Fruit fly (Drosophila melanogaster): Measurements from ENCODE around the gene eater.

The eater gene

DNA sequence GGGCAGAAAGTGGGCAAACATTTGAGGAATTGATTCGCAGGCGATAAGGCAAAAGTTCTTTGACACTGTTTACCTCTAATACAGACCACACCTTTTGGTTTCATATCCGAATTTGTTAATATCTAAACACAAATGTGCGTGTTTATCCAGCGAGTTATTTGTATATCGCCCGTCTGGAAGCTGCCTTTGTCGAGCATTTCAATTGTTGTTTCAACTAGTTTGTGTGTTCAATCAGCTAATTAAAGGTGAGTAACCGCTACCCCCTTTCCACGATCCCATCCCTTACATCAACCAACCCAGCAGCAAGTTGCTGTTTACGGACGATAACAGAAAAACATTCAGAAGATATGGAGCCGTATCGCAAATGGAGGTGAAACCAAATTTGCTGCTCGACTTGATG, 31.9 kb upstream of the eater start (continued):
- no peak for TF ChIP-seq dmrt11E (tag; optimal IDR thresholded peaks at IDR 0.05)
- peak; percentile 23; the same call in 1 of the 2 replicates for TF ChIP-seq CG31224 (GFP tag; IDR thresholded peaks at IDR 0.05)
- TF ChIP-seq lilli (GFP tag; optimal IDR thresholded peaks at IDR 0.05) = peak; percentile 25
- TF ChIP-seq Dbx (GFP tag; IDR thresholded peaks at IDR 0.05) = peak; percentile 81; the same call in 2 of the 3 replicates
- no peak for TF ChIP-seq CG17361 (GFP tag; IDR thresholded peaks at IDR 0.05)
- TF ChIP-seq Sox102F (GFP tag; optimal IDR thresholded peaks at IDR 0.05) = peak; percentile 33
- TF ChIP-seq ssp (GFP tag; IDR thresholded peaks at IDR 0.05) = no peak
- TF ChIP-seq sqz (GFP tag; optimal IDR thresholded peaks at IDR 0.05) = no peak
- TF ChIP-seq CG8388 (GFP tag; optimal IDR thresholded peaks at IDR 0.05) = no peak
- TF ChIP-seq B-H1 (GFP tag; IDR thresholded peaks at IDR 0.05) = no peak
- TF ChIP-seq sc (optimal IDR thresholded peaks at IDR 0.05) = no peak
- no peak for TF ChIP-seq sc (GFP tag; optimal IDR thresholded peaks at IDR 0.05)
- TF ChIP-seq MTF-1 (GFP tag; optimal IDR thresholded peaks at IDR 0.05; ENCODE audit: borderline replicate concordance) = peak; percentile 9
- TF ChIP-seq CG6689 (GFP tag; IDR thresholded peaks at IDR 0.05) = no peak
- TF ChIP-seq onecut (GFP tag; IDR thresholded peaks at IDR 0.05) = no peak; the same call in 1 of the 2 replicates
- no peak for TF ChIP-seq usp (GFP tag; optimal IDR thresholded peaks at IDR 0.05)
- TF ChIP-seq fd96Cb (tag; optimal IDR thresholded peaks at IDR 0.05) = no peak
- peak; percentile 17 for TF ChIP-seq CG11723 (GFP tag; optimal IDR thresholded peaks at IDR 0.05)
- no peak for TF ChIP-seq CG9215 (GFP tag; IDR thresholded peaks at IDR 0.05)
- no peak for TF ChIP-seq CG31388 (GFP tag; optimal IDR thresholded peaks at IDR 0.05)
- TF ChIP-seq CG13123 (GFP tag; optimal IDR thresholded peaks at IDR 0.05) = peak; percentile 8
- TF ChIP-seq da (GFP tag; optimal IDR thresholded peaks at IDR 0.05) = peak; percentile 20
- TF ChIP-seq Taf1 (GFP tag; IDR thresholded peaks at IDR 0.05) = peak; percentile 42; the same call in 1 of the 2 replicates
- no peak for TF ChIP-seq abd-A (tag; optimal IDR thresholded peaks at IDR 0.05)
- TF ChIP-seq caup (GFP tag; optimal IDR thresholded peaks at IDR 0.05; ENCODE audit: severe bottlenecking) = peak; percentile 86
- TF ChIP-seq kah (GFP tag; optimal IDR thresholded peaks at IDR 0.05) = no peak
- TF ChIP-seq ac (GFP tag; optimal IDR thresholded peaks at IDR 0.05) = no peak
- TF ChIP-seq CG3407 (GFP tag; optimal IDR thresholded peaks at IDR 0.05) = no peak
- 0 out of 2 replicates have a peak, but pooled peaks have one; percentile 39 for TF ChIP-seq CG5953 (GFP tag; IDR thresholded peaks at IDR 0.05)
- TF ChIP-seq hbn (GFP tag; IDR thresholded peaks at IDR 0.05; ENCODE audit: partially characterized antibody) = no peak
- no peak for TF ChIP-seq Tbp (GFP tag; optimal IDR thresholded peaks at IDR 0.05)
- TF ChIP-seq Blimp-1 (GFP tag; optimal IDR thresholded peaks at IDR 0.05) = peak; percentile 1
- TF ChIP-seq Opbp (GFP tag; IDR thresholded peaks at IDR 0.05; ENCODE audit: partially characterized antibody) = no peak
- TF ChIP-seq BEAF-32 (GFP tag; optimal IDR thresholded peaks at IDR 0.05) = no peak
- TF ChIP-seq p53 (GFP tag; optimal IDR thresholded peaks at IDR 0.05) = no peak
- peak; percentile 48 for TF ChIP-seq CG1233 (GFP tag; optimal IDR thresholded peaks at IDR 0.05)
- TF ChIP-seq CG3163 (GFP tag; optimal IDR thresholded peaks at IDR 0.05) = peak; percentile 19
- TF ChIP-seq Dll (GFP tag; IDR thresholded peaks at IDR 0.05; ENCODE audit: partially characterized antibody) = no peak
- no peak for TF ChIP-seq chif (GFP tag; optimal IDR thresholded peaks at IDR 0.05)
- TF ChIP-seq Ets65A (GFP tag) = peak; percentile 9
- peak; percentile 27 to 67 for TF ChIP-seq dpn (GFP tag; optimal IDR thresholded peaks at IDR 0.05)
- peak; percentile 8 for TF ChIP-seq CG12299 (tag; optimal IDR thresholded peaks at IDR 0.05)
- peak; percentile 89 for TF ChIP-seq CG12769 (tag; optimal IDR thresholded peaks at IDR 0.05)
- no peak for TF ChIP-seq Abd-B (GFP tag; optimal IDR thresholded peaks at IDR 0.05)
- TF ChIP-seq twi (tag; optimal IDR thresholded peaks at IDR 0.05) = no peak
- TF ChIP-seq Elba2 (GFP tag; optimal IDR thresholded peaks at IDR 0.05) = no peak
- TF ChIP-seq CG18476 (GFP tag; optimal IDR thresholded peaks at IDR 0.05) = no peak
- peak; percentile 39 for TF ChIP-seq Camta (GFP tag; optimal IDR thresholded peaks at IDR 0.05)
- TF ChIP-seq bbx (GFP tag; IDR thresholded peaks at IDR 0.05; ENCODE audit: partially characterized antibody) = no peak
- no peak for TF ChIP-seq Sin3A (optimal IDR thresholded peaks at IDR 0.05)
- TF ChIP-seq ttk (GFP tag; IDR thresholded peaks at IDR 0.05) = no peak
